Worm (Caenorhabditis elegans) whole organism, late embryonic: ENCODE data around the gene C47A10.16.

Source experiments
- K02D7.2 ChIP-seq: sonication (generic microtip); optimal IDR thresholded peaks from 2 replicates; lab custom pipeline; 2017; ENCODE audit warnings: mild to moderate bottlenecking, missing genetic modification characterization, missing compliant biosample characterization
- Y22D7AL.16 ChIP-seq: sonication (generic microtip); optimal IDR thresholded peaks from 2 replicates; lab custom pipeline; 2016; ENCODE audit warnings: missing genetic modification characterization, missing compliant biosample characterization
- ama-1 ChIP-seq: fragments of 150-350 bp; optimal IDR thresholded peaks from 2 replicates; lab custom pipeline; 2014
- ceh-24 ChIP-seq: sonication (generic microtip); optimal IDR thresholded peaks from 2 replicates; lab custom pipeline; 2016; ENCODE audit warnings: mild to moderate bottlenecking, missing genetic modification characterization, missing compliant biosample characterization
- ceh-30 ChIP-seq: fragments of 150-350 bp; optimal IDR thresholded peaks from 2 replicates; lab custom pipeline; 2014; ENCODE audit warnings: missing biosample characterization, missing genetic modification characterization
- ceh-31 ChIP-seq: sonication (generic microtip); optimal IDR thresholded peaks from 2 replicates; lab custom pipeline; 2016; ENCODE audit warnings: missing genetic modification characterization, missing compliant biosample characterization
- ceh-34 ChIP-seq: sonication (generic microtip); optimal IDR thresholded peaks from 2 replicates; lab custom pipeline; 2016; ENCODE audit warnings: mild to moderate bottlenecking, missing genetic modification characterization, missing compliant biosample characterization
- ceh-6 ChIP-seq: fragments of 200-800 bp; sonication (Bioruptor generic); optimal IDR thresholded peaks from 2 replicates; lab custom pipeline; 2018; ENCODE audit warnings: mild to moderate bottlenecking, missing genetic modification characterization, missing compliant biosample characterization
- elt-2 ChIP-seq: sonication (generic microtip); optimal IDR thresholded peaks from 2 replicates; lab custom pipeline; 2016; ENCODE audit warnings: missing genetic modification reagents, missing genetic modification characterization, missing compliant biosample characterization
- gmeb-2 ChIP-seq: sonication (generic microtip); optimal IDR thresholded peaks from 2 replicates; lab custom pipeline; 2016; ENCODE audit warnings: missing genetic modification characterization, inconsistent platforms, missing compliant biosample characterization
- npax-4 ChIP-seq: sonication (generic microtip); optimal IDR thresholded peaks from 2 replicates; lab custom pipeline; 2016; ENCODE audit warnings: missing genetic modification characterization, missing compliant biosample characterization
- pha-4 ChIP-seq: fragments of 150-350 bp; optimal IDR thresholded peaks from 2 replicates; lab custom pipeline; 2018; ENCODE audit warnings: missing biosample characterization, missing genetic modification reagents, missing genetic modification characterization
- rnt-1 ChIP-seq: sonication (generic microtip); optimal IDR thresholded peaks from 2 replicates; lab custom pipeline; 2016; ENCODE audit warnings: missing genetic modification characterization, missing compliant biosample characterization
- ztf-16 ChIP-seq: sonication (generic microtip); optimal IDR thresholded peaks from 2 replicates; lab custom pipeline; 2017; ENCODE audit warnings: missing genetic modification characterization, missing compliant biosample characterization

C47A10.16 gene

DNA sequence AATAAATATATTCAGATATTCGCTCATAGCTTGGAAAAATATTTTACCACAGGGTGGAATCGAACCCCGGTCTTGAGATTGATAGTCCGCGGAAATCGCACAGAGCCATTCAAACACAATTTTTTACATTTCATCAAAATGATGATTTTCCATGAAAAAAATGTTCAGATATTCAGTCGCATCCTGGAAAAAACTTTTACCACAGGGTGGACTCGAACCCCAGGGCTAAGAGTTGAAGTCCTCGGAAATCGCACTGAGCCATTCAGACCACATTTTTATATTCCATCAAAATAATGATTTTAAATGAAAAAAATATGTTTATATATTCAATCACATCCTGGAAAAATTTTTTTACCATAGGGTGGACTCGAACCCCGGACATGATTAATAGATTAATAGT lies 42.4 kb downstream of the C47A10.16 start:
- TF ChIP-seq K02D7.2 (tag; lab: Kevin White, UChicago) (no peak), rnt-1 (no peak), ceh-31 (tag; lab: Kevin White, UChicago) (no peak), ztf-16 (no peak)

DNA sequence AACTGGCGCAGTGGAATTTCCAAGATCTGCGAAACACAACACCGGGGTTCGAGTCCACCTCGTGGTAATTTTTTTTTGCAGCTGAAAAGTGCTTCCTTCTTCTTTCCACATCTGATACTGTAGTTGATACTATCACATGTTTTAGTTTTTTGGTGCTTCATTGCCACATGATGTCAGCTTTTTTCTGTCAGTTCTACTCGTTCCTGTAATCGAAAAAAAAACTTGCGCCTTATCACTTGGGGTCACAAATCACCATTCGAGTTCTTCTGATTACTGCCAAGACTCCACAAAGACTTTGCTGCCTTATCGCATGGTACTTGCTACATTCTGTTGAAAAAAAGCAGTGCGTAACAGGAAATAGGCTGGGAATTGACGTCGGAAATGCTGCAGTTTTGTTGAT lies 43.3 kb downstream of the C47A10.16 start:
- peak; percentile 83 for TF ChIP-seq elt-2 (tag; lab: Kevin White, UChicago)
- TF ChIP-seq ceh-24 (tag; lab: Kevin White, UChicago) = no peak

DNA sequence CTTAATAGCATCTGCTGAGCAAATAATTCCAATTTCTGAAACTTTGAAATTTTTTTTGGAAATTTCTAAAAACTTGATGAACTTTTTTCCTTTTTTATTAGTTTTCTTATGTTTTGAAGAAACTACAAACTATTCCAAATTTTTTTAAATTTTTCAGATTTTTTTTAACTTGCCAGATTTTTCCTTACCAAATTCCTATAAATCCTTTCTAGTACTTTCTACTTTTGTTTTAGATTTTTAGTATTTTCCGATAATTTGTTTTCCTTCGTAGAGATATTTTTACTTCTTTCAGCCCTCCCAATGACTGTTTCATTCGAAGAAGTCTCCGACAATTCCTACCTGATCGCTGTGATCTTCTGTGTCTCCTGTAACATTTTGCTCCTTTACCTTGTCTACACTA lies 46.3 kb downstream of the C47A10.16 start, which contains the start of gene str-77:
TSS of gene str-77 (plus strand) at position 301 of the 400 bp plus-strand sequence.
- TF ChIP-seq npax-4 (tag; lab: Kevin White, UChicago) (no peak), ama-1 (lab: Kevin White, UChicago) (no peak), pha-4 (tag; lab: Kevin White, UChicago) (no peak), ceh-30 (tag; lab: Kevin White, UChicago) (no peak), Y22D7AL.16 (tag; lab: Kevin White, UChicago) (no peak), ceh-34 (tag; lab: Kevin White, UChicago) (no peak), ceh-6 (GFP tag; lab: Kevin White, UChicago) (no peak), gmeb-2 (no peak), rnt-1 (no peak)
